Worm (Caenorhabditis elegans): Measurements from ENCODE around the gene cup-4.

Gene cup-4

DNA sequence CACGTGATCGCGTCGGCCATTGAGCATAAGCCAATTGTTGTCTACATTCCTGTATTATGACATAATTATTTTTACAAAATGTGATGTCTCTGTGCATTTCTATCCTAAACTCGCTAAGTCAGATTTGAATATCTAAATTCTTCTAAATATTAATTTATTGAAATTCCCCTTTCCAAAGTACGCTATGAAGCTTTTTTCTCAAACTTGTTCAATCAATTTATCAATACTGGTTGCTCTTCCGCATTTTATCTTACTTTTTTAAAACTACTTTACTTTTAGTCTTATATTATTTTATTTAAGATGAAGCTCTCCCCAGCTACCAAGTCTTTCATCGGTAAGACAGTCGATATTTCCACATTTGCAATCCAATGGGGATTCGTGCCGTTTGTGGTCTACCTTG, 7.0 kb upstream of the cup-4 start, which contains the start of gene tomm-7:
Gene tomm-7, plus strand, starts transcription at position 301 of the 400 bp plus-strand sequence.
- TF ChIP-seq sdz-38 (tag; optimal IDR thresholded peaks at IDR 0.05): no peak
- 0 out of 2 replicates have a peak, but pooled peaks have one; percentile 14 for TF ChIP-seq hmg-1.2 (GFP tag; IDR thresholded peaks at IDR 0.05)

DNA sequence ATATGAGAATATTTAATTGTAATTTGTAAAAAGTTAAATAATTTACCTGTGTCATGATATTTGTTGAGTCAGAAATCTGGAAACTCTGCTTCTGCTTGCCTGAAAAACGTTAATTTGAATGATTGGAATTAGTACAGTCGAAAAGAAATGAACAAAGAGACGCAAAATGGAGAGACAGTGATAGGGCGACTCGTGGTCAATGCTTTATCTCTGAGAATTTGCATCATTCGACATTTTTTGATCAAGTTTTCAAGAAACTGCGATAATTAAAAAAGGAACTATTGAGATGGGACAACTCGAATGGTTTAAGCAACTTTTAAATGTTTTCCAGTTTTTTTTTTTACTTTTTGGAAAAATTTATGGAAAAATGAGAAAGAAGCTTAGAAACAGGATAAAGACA, 5.4 kb upstream of the cup-4 start, which contains the start of gene cuc-1:
Gene cuc-1, minus strand, starts transcription at position 101 of the 400 bp plus-strand sequence.
- TF ChIP-seq nhr-80 (tag; optimal IDR thresholded peaks at IDR 0.05): peak; percentile 48
- no peak for TF ChIP-seq F37B4.10 (GFP tag; IDR thresholded peaks at IDR 0.05)
- TF ChIP-seq nfya-2 (GFP tag; IDR thresholded peaks at IDR 0.05): no peak

DNA sequence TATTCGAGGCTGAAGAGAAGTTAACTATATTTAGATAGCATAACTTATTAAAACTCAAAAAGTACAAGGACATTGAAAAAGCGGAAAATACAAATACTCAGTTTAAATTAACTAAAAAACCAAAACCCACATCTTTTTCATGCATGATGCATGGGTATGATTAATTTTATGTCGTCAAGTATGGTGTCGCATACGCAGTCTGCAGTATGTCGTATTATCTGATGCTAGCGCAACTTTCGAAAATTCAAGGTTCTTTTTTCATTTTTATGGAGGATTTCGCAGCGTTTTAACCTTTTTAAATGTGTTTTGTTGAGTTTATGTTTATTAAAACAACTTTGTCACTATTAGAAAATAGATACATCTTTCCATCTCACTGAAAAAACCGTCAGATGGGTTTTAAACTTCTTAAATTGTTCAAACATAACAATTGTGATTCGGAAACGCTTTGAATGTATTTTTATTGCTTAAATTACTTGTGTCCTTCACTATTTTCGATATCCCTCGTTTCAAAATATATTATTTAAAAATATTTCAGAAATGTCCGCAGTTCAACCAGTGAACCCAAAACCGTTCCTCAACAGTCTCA, 4.7 kb upstream of the cup-4 start, which contains the start of gene snr-5:
Gene snr-5, plus strand, starts transcription at position 536 of the 586 bp plus-strand sequence.
- TF ChIP-seq ama-1 (optimal IDR thresholded peaks at IDR 0.05) (no peak), ama-1 (GFP tag; optimal IDR thresholded peaks at IDR 0.05) (peak in 1 of 2 experiments; percentile 18), ets-4 (GFP tag; optimal IDR thresholded peaks at IDR 0.05) (no peak)

DNA sequence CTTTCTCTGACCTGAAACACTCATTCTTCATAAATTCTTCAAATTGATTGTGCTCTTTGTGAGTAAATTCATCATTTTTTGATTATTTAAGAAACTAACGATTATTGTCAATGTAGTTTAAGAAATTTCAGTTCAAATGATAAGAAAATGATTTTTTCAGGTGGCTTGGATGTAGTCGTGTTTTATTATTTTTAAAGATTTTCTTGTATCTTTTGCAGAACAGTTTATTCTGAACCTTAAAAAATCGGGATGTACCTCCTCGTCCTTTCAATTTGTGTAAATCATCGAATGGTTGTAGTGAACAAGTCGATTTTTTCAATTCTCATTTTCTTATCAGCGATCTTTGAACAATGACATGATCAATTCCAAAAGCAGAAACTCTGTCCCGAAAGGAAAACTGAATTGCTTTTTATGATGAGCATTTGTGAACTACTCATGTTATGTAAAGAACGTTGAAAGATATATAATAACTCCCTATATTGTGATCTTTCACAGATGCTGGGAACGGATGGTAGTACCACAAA, 989 bp upstream of the cup-4 start, which contains the start of gene slc-17.3:
Gene slc-17.3, minus strand, starts transcription at position 51 of the 524 bp plus-strand sequence.
- no peak for TF ChIP-seq ceh-40 (GFP tag; IDR thresholded peaks at IDR 0.05)
- peak; percentile 61 for TF ChIP-seq nhr-80 (tag; optimal IDR thresholded peaks at IDR 0.05)

DNA sequence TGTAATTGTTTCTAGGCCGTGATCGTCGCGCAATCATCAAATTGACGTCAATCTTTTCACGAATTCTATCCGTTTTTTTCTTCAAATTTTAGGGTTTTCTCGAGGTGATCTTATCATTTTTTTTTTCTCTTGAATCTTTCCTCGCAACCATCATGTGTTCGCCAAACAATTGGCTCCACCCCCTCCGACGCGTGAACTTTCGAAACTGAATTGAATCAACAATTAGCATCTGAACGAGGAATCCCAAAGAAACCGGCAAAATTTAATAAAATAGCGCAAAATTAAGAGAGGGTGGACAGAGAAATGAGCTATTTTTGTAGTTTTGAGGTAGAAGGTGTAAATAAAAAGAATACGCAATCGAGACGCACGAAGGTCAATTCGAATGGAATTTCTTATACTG, 6.5 kb downstream of the cup-4 start:
- TF ChIP-seq somi-1 (GFP tag; optimal IDR thresholded peaks at IDR 0.05): peak; percentile 5
- TF ChIP-seq lin-26 (GFP tag; IDR thresholded peaks at IDR 0.05): peak; percentile 34; the same call in 1 of the 2 replicates
- TF ChIP-seq lin-40 (tag; optimal IDR thresholded peaks at IDR 0.05): peak; percentile 31
- no peak for TF ChIP-seq unc-62 (GFP tag; optimal IDR thresholded peaks at IDR 0.05)

DNA sequence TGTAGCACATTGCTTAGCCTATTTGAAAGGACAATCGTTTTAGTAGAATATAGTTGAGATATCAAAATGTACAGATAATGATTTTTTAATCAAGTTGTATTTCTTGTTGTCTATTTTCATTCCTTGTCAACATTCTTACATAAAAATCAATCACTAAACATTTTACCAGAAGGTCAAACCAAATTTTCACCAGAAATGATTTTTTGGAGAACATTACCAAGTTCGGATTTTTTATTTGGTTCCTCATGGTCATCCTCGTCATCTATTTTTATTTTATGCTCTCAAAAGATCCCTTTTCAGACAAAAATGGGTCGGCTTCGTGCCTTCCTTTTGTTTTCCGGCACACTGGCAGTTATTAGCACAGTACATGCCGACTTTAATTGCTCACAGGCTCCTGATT, 7.2 kb downstream of the cup-4 start, which contains the start of gene tyr-1:
Gene tyr-1, plus strand, starts transcription at position 301 of the 400 bp plus-strand sequence.
- TF ChIP-seq hsf-1 (GFP tag; IDR thresholded peaks at IDR 0.05): no peak

DNA sequence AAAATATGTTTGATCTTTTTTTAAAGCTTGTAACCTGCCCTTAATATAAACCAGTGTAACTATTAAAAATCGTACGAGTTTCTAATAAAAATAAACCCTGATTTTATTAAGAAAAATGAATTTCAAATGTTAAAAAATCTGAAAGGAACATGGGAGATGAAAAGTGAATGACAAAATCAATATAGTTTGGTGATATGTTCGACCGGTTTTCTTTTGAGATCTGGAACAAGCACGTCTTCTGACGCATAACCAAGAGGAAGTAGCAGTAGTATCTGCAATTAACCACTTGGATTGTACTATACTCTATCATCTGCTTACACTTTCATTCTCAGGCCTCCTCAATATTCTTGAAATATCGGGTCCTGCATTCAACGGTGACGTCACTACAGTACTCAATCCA, 10.8 kb downstream of the cup-4 start:
- TF ChIP-seq nfya-1 (tag; optimal IDR thresholded peaks at IDR 0.05; ENCODE audit: borderline replicate concordance, insufficient read depth) (no peak), bed-1 (GFP tag; IDR thresholded peaks at IDR 0.05) (no peak), ceh-79 (tag; optimal IDR thresholded peaks at IDR 0.05) (no peak), Y67H2A.10 (GFP tag; conservative IDR thresholded peaks at IDR 0.05) (no peak), rpc-1 (optimal IDR thresholded peaks at IDR 0.05) (no peak), rpc-1 (tag; optimal IDR thresholded peaks at IDR 0.05) (no peak), attf-6 (GFP tag; IDR thresholded peaks at IDR 0.05) (no peak), atf-7 (tag; optimal IDR thresholded peaks at IDR 0.05) (no peak), egrh-3 (GFP tag; IDR thresholded peaks at IDR 0.05) (no peak), ztf-25 (GFP tag; IDR thresholded peaks at IDR 0.05) (no peak), snpc-1.1 (tag; optimal IDR thresholded peaks at IDR 0.05; ENCODE audit: insufficient read depth) (no peak), K12H6.12 (tag; optimal IDR thresholded peaks at IDR 0.05) (no peak), mes-4 (tag; optimal IDR thresholded peaks at IDR 0.05) (no peak), ceh-40 (GFP tag; IDR thresholded peaks at IDR 0.05) (no peak), hsf-1 (GFP tag; IDR thresholded peaks at IDR 0.05) (no peak), rcor-1 (GFP tag; IDR thresholded peaks at IDR 0.05) (no peak), xnd-1 (tag; optimal IDR thresholded peaks at IDR 0.05) (no peak), nhr-120 (GFP tag; IDR thresholded peaks at IDR 0.05) (no peak), ets-4 (GFP tag; optimal IDR thresholded peaks at IDR 0.05) (no peak), madf-6 (GFP tag; IDR thresholded peaks at IDR 0.05) (no peak), nhr-27 (tag; optimal IDR thresholded peaks at IDR 0.05) (no peak)
